Worm (Caenorhabditis elegans) whole organism, L4 larva: ENCODE data around the gene somi-1.

Source experiments
- R02D3.7 ChIP-seq: fragments of 150-350 bp; sonication (generic microtip); optimal IDR thresholded peaks from 3 replicates; lab custom pipeline; 2014; ENCODE audit warnings: missing biosample characterization, missing genetic modification characterization
- T20F7.1 ChIP-seq: fragments of 200-800 bp; sonication (Bioruptor generic); optimal IDR thresholded peaks from 2 replicates; lab custom pipeline; 2018; ENCODE audit warnings: mild to moderate bottlenecking, missing genetic modification characterization, missing compliant biosample characterization
- Y105C5A.15 ChIP-seq: fragments of 200-800 bp; sonication (Bioruptor generic); IDR thresholded peaks from 2 replicates; pipeline ENCODE4 v1.3.6; 2022; ENCODE audit warnings: missing genetic modification characterization, missing compliant biosample characterization
- Y5F2A.4 ChIP-seq: fragments of 200-800 bp; sonication (Bioruptor generic); optimal IDR thresholded peaks from 2 replicates; lab custom pipeline; 2018; ENCODE audit warnings: mild to moderate bottlenecking, missing genetic modification characterization, missing compliant biosample characterization
- aha-1 ChIP-seq: fragments of 150-350 bp; peaks from one replicate; lab custom pipeline; 2014; ENCODE audit warnings: missing biosample characterization, missing genetic modification characterization
- arid-1 ChIP-seq: fragments of 200-800 bp; sonication (Bioruptor generic); conservative IDR thresholded peaks from 2 replicates; pipeline ENCODE4 v1.3.6; 2022; ENCODE audit warnings: missing genetic modification reagents, missing genetic modification characterization, missing compliant biosample characterization
- ceh-44 ChIP-seq: fragments of 200-800 bp; sonication (Bioruptor generic); IDR thresholded peaks from 2 replicates; pipeline ENCODE4 v1.3.6; 2022; ENCODE audit warnings: missing genetic modification reagents, missing genetic modification characterization, missing compliant biosample characterization
- cey-2 ChIP-seq: sonication (generic microtip); optimal IDR thresholded peaks from 3 replicates; lab custom pipeline; 2017; ENCODE audit warnings: missing genetic modification characterization, mild to moderate bottlenecking, missing compliant biosample characterization, antibody characterized with exemption, borderline replicate concordance; ENCODE audit not compliant: insufficient read depth
- ctbp-1 ChIP-seq: fragments of 200-800 bp; sonication (Bioruptor generic); IDR thresholded peaks from 2 replicates; pipeline ENCODE4 v1.3.6; 2022; ENCODE audit warnings: missing genetic modification reagents, missing genetic modification characterization, missing compliant biosample characterization
- daf-8 ChIP-seq: fragments of 200-800 bp; sonication (Bioruptor generic); IDR thresholded peaks from 2 replicates; pipeline ENCODE4 v1.3.6; 2022; ENCODE audit warnings: missing genetic modification characterization, missing compliant biosample characterization
- duxl-1 ChIP-seq: sonication (generic microtip); optimal IDR thresholded peaks from 2 replicates; lab custom pipeline; 2016; ENCODE audit warnings: mild to moderate bottlenecking, missing genetic modification characterization, moderate library complexity, missing compliant biosample characterization; ENCODE audit not compliant: poor library complexity
- dve-1 ChIP-seq: sonication (generic microtip); optimal IDR thresholded peaks from 2 replicates; lab custom pipeline; 2017; ENCODE audit warnings: antibody characterized with exemption, mild to moderate bottlenecking, missing genetic modification characterization, missing compliant biosample characterization; ENCODE audit not compliant: insufficient read depth
- egl-27 ChIP-seq: sonication (generic microtip); optimal IDR thresholded peaks from 3 replicates; lab custom pipeline; 2017; ENCODE audit warnings: missing biosample characterization, missing genetic modification reagents, missing genetic modification characterization
- fkh-10 ChIP-seq: fragments of 150-350 bp; optimal IDR thresholded peaks from 2 replicates; lab custom pipeline; 2014; ENCODE audit warnings: missing biosample characterization, missing genetic modification reagents, missing genetic modification characterization
- hmg-1.1 ChIP-seq: fragments of 200-800 bp; sonication (Bioruptor generic); IDR thresholded peaks from 2 replicates; pipeline ENCODE4 v1.3.6; 2022; ENCODE audit warnings: missing genetic modification reagents, missing genetic modification characterization, missing compliant biosample characterization
- jun-1 ChIP-seq: fragments of 150-350 bp; optimal IDR thresholded peaks from 2 replicates; lab custom pipeline; 2014; ENCODE audit warnings: missing biosample characterization, missing genetic modification reagents, missing genetic modification characterization
- lin-13 ChIP-seq: fragments of 150-350 bp; optimal IDR thresholded peaks from 2 replicates; lab custom pipeline; 2014; ENCODE audit warnings: missing biosample characterization, missing genetic modification reagents, missing genetic modification characterization
- lin-15B ChIP-seq: fragments of 150-350 bp; sonication (generic microtip); optimal IDR thresholded peaks from 3 replicates; lab custom pipeline; 2014; ENCODE audit warnings: missing biosample characterization, missing genetic modification characterization
- lin-29 ChIP-seq: fragments of 200-800 bp; sonication (Bioruptor generic); IDR thresholded peaks from 2 replicates; pipeline ENCODE4 v1.3.6; 2022; ENCODE audit warnings: missing genetic modification reagents, missing genetic modification characterization, missing compliant biosample characterization
- lin-39 ChIP-seq: fragments of 150-350 bp; optimal IDR thresholded peaks from 2 replicates; lab custom pipeline; 2014; ENCODE audit warnings: missing biosample characterization, missing genetic modification reagents, missing genetic modification characterization
- madf-5 ChIP-seq, 2 experiments: fragments of 200-800 bp; sonication (Bioruptor generic); IDR thresholded peaks; 2 replicates each; pipeline ENCODE4 v1.3.6; 2022; ENCODE audit warnings: missing compliant biosample characterization in 2 of 2, missing genetic modification characterization in 2 of 2
- mxl-3 ChIP-seq: fragments of 200-800 bp; sonication (Bioruptor generic); optimal IDR thresholded peaks from 2 replicates; lab custom pipeline; 2018; ENCODE audit warnings: mild to moderate bottlenecking, missing genetic modification characterization, missing compliant biosample characterization
- nhr-102 ChIP-seq: sonication (generic microtip); optimal IDR thresholded peaks from 2 replicates; lab custom pipeline; 2016; ENCODE audit warnings: mild to moderate bottlenecking, missing genetic modification characterization, moderate library complexity, missing compliant biosample characterization
- nhr-237 ChIP-seq: sonication (generic microtip); optimal IDR thresholded peaks from 2 replicates; lab custom pipeline; 2017; ENCODE audit warnings: missing biosample characterization, missing genetic modification characterization
- nhr-28 ChIP-seq: fragments of 150-350 bp; optimal IDR thresholded peaks from 2 replicates; lab custom pipeline; 2014; ENCODE audit warnings: missing biosample characterization, missing genetic modification characterization
- nhr-41 ChIP-seq: fragments of 200-800 bp; sonication (Bioruptor generic); IDR thresholded peaks from 2 replicates; pipeline ENCODE4 v1.3.6; 2022; ENCODE audit warnings: missing genetic modification reagents, missing genetic modification characterization, missing compliant biosample characterization
- nhr-42 ChIP-seq: fragments of 200-800 bp; sonication (Bioruptor generic); IDR thresholded peaks from 2 replicates; pipeline ENCODE4 v1.3.6; 2022; ENCODE audit warnings: missing genetic modification characterization, missing compliant biosample characterization
- nhr-76 ChIP-seq: fragments of 150-350 bp; optimal IDR thresholded peaks from 2 replicates; lab custom pipeline; 2014; ENCODE audit warnings: missing biosample characterization, missing genetic modification characterization
- nhr-77 ChIP-seq: fragments of 150-350 bp; optimal IDR thresholded peaks from 2 replicates; lab custom pipeline; 2014; ENCODE audit warnings: missing biosample characterization, missing genetic modification characterization
- set-16 ChIP-seq: fragments of 200-800 bp; sonication (Bioruptor generic); IDR thresholded peaks from 2 replicates; pipeline ENCODE4 v1.3.6; 2022; ENCODE audit warnings: missing genetic modification reagents, missing genetic modification characterization, missing compliant biosample characterization
- skn-1 ChIP-seq: fragments of 150-350 bp; optimal IDR thresholded peaks from 2 replicates; lab custom pipeline; 2014; ENCODE audit warnings: missing biosample characterization, missing genetic modification characterization
- snpc-4 ChIP-seq: fragments of 150-350 bp; optimal IDR thresholded peaks from 2 replicates; lab custom pipeline; 2014; ENCODE audit warnings: missing biosample characterization, missing genetic modification characterization
- spr-1 ChIP-seq: sonication (generic microtip); optimal IDR thresholded peaks from 2 replicates; lab custom pipeline; 2016; ENCODE audit warnings: mild to moderate bottlenecking, missing genetic modification characterization, missing compliant biosample characterization
- tag-97 ChIP-seq: fragments of 200-800 bp; sonication (Bioruptor generic); IDR thresholded peaks from 2 replicates; pipeline ENCODE4 v1.3.6; 2022; ENCODE audit warnings: missing genetic modification characterization, missing compliant biosample characterization
- unc-130 ChIP-seq: sonication (generic microtip); optimal IDR thresholded peaks from 2 replicates; lab custom pipeline; 2016; ENCODE audit warnings: missing genetic modification reagents, missing genetic modification characterization, missing compliant biosample characterization
- unc-39 ChIP-seq: sonication (generic microtip); optimal IDR thresholded peaks from 2 replicates; lab custom pipeline; 2017; ENCODE audit warnings: missing biosample characterization, missing genetic modification characterization
- unc-62 ChIP-seq, 3 experiments: fragments of 150-350 bp in 1 of 3; sonication (generic microtip); optimal IDR thresholded peaks in 2 of 3; peaks in 1 of 3; 1 replicate in 1 of 3; 2 replicates in 2 of 3; lab custom pipeline; 2014 to 2017; ENCODE audit warnings: missing biosample characterization in 3 of 3, missing genetic modification characterization in 3 of 3, missing genetic modification reagents in 3 of 3, missing genotype in 1 of 3
- vab-7 ChIP-seq: fragments of 200-800 bp; sonication (Bioruptor generic); IDR thresholded peaks from 2 replicates; pipeline ENCODE4 v1.3.6; 2022; ENCODE audit warnings: missing genetic modification reagents, missing genetic modification characterization, missing compliant biosample characterization
- zag-1 ChIP-seq: fragments of 150-350 bp; optimal IDR thresholded peaks from 2 replicates; lab custom pipeline; 2014; ENCODE audit warnings: missing biosample characterization, missing genetic modification characterization
- zfp-2 ChIP-seq: sonication (generic microtip); optimal IDR thresholded peaks from 2 replicates; lab custom pipeline; 2016; ENCODE audit warnings: mild to moderate bottlenecking, missing genetic modification characterization, missing compliant biosample characterization
- ztf-7 ChIP-seq: fragments of 150-350 bp; optimal IDR thresholded peaks from 2 replicates; lab custom pipeline; 2014; ENCODE audit warnings: missing biosample characterization, missing genetic modification characterization

The somi-1 gene

DNA sequence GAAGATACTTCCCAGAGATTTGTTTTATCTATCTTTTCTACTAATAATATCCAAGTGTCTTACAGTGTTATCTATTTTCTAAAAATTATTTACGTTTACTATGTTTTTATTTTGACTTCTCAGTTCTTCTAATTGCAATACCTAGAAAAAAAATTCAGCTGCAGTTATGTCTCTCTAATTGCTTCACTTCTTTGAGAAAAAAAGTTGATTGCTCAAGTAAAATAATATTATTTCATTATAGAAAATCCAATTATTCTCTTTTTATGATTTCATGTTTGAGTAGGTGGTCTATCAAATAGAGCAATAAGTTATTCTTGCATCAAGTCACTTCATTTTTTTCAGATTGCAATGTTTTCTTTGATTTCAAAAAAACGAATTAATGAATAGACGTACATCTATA is 24.7 kb downstream of the somi-1 start:
- no peak for TF ChIP-seq zfp-2
- TF ChIP-seq fkh-10 (GFP tag; lab: Kevin White, UChicago): peak; percentile 37
- TF ChIP-seq, all 104 proteins: peak for 1

DNA sequence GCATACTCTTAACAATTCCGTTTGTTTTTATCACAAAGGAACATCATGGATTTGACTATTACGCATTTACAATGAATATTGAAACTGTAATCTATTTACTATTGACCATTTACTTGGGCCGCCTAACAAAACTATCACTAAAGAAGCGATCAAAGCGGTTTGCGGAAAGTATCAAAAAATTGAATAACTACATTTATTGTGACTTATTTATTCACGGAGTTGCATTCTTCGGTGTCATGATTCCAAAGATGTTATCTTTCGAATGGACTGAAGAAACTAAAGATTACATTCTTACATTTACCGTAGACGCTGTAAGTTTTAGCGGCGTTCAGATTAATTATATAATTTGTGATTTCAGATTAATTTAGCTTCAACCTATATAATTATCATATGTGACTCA is 27.0 kb downstream of the somi-1 start:
- TF ChIP-seq zag-1 (tag; lab: Kevin White, UChicago) (no peak), unc-62 (GFP tag; optimal IDR thresholded peaks at IDR 0.05 in 1 of 2; lab: Kevin White, UChicago) (peak in 1 of 2 experiments; percentile 92), unc-62 (tag; optimal IDR thresholded peaks at IDR 0.05; lab: Kevin White, UChicago) (no peak)

DNA sequence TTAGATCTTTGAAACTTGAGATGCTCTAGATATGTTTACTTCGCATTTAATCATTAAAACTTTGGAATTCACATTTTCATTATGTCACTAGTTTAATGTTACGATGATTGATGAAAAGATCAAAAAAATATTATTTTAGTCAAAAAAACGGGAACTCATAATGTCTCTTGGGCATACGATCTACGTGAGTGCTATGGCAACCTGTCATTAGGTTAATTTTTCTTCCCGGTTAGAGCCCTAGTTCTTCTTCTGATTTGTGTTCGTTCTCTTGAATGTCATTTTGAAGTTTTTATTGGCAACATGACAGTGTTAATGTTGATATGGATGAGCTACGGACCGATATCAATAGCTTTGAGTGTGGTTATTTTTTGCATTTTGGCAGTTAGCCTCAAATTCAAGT is 27.8 kb downstream of the somi-1 start, which contains the start of gene srg-46:
Gene srg-46, plus strand, starts transcription at position 301 of the 400 bp plus-strand sequence.
- TF ChIP-seq aha-1: peak; percentile 31
- TF ChIP-seq egl-27 (tag; lab: Kevin White, UChicago): no peak

DNA sequence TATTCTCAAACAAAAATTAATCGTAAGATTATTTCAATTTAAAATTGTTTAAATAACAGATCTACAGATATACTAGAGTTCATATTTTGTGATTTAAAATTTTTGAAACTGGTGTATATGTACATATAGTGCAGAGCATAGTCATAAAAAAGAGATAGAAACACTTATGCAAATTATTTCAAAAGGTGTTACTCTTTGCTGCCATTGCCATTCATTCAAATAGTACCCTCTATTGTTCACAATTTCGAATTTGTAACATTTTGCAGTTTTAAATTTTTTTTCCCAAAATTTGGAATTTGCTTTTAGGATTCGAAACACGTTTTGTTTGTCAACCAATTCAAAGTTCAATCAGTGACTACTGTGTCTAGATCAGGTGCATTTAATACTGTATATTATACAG is 30.9 kb downstream of the somi-1 start, which contains the start of gene F32H5.4:
Gene F32H5.4, plus strand, starts transcription at position 301 of the 400 bp plus-strand sequence.
- no peak for TF ChIP-seq spr-1 (tag; lab: Kevin White, UChicago)
- TF ChIP-seq tag-97 (GFP tag; lab: Robert Waterston, UW): no peak
- TF ChIP-seq nhr-42 (GFP tag; lab: Robert Waterston, UW): no peak
- no peak for TF ChIP-seq arid-1 (GFP tag; lab: Robert Waterston, UW)
- TF ChIP-seq lin-39 (tag; lab: Kevin White, UChicago): no peak
- TF ChIP-seq T20F7.1 (GFP tag; lab: Kevin White, UChicago): no peak
- no peak for TF ChIP-seq unc-39 (tag; lab: Kevin White, UChicago)
- TF ChIP-seq nhr-77 (tag; lab: Kevin White, UChicago): no peak
- TF ChIP-seq nhr-237 (tag; lab: Kevin White, UChicago): no peak
- TF ChIP-seq cey-2 (tag; lab: Kevin White, UChicago): no peak
- TF ChIP-seq dve-1 (tag; lab: Kevin White, UChicago): no peak
- no peak for TF ChIP-seq jun-1 (tag; lab: Kevin White, UChicago)
- no peak for TF ChIP-seq nhr-41 (GFP tag; lab: Robert Waterston, UW)
- TF ChIP-seq nhr-28: no peak
- no peak for TF ChIP-seq Y105C5A.15 (GFP tag; lab: Robert Waterston, UW)
- TF ChIP-seq snpc-4 (tag; lab: Kevin White, UChicago): no peak
- TF ChIP-seq ctbp-1 (GFP tag; lab: Robert Waterston, UW): no peak
- TF ChIP-seq fkh-10 (GFP tag; lab: Kevin White, UChicago): no peak
- TF ChIP-seq Y5F2A.4 (GFP tag; lab: Kevin White, UChicago): no peak

DNA sequence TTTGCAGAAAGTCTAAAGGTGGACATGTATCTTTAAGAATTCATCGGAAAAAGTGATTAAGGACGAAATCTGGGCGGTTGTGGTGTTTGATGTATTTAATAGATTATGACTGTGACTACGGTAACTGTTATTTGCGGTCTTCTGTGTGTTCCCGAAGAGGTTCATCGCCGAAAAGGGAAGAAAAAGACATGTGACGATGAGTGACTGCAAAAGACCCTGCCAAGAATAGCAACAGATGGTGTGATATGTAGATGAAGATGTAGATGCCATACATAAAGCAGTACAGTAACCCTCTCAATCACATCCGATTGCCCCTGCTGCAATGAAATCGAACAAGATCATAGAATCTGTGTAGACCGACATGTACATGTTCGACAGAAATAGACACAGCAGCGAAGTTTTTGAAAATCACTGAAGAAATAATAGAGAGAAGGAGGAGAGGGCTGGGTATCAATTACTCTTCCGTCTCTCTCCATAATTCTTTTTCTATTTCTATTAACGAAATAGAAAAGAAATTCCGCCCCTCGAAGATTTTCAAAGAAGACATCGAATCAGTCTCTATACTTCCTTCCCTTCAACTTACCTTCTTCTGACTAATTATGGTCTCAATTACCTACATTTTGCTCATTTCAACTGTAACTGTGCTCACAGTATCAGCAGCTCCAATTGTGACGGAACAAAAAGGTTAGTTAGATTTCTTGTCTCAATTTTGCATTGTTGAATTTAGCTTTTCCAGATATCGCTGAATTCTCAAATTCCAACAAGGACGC is 32.2 kb downstream of the somi-1 start, which contains the start of gene F32H5.3:
Gene F32H5.3, plus strand, starts transcription at position 513 of the 770 bp plus-strand sequence.
- TF ChIP-seq set-16: no peak
- no peak for TF ChIP-seq daf-8 (GFP tag; lab: Robert Waterston, UW)
- no peak for TF ChIP-seq zfp-2
- TF ChIP-seq madf-5 (GFP tag; IDR thresholded peaks at IDR 0.05; lab: Robert Waterston, UW): no peak
- no peak for TF ChIP-seq hmg-1.1 (GFP tag; lab: Robert Waterston, UW)
- no peak for TF ChIP-seq ztf-7 (tag; lab: Kevin White, UChicago)
- no peak for TF ChIP-seq lin-29 (GFP tag; lab: Robert Waterston, UW)
- TF ChIP-seq nhr-28: peak; percentile 63
- TF ChIP-seq lin-15B (tag; lab: Kevin White, UChicago): no peak
- no peak for TF ChIP-seq skn-1 (tag; lab: Kevin White, UChicago)
- TF ChIP-seq Y105C5A.15 (GFP tag; lab: Robert Waterston, UW): no peak
- no peak for TF ChIP-seq ceh-44 (GFP tag; lab: Robert Waterston, UW)
- peak; percentile 35 for TF ChIP-seq mxl-3 (GFP tag; lab: Kevin White, UChicago)
- no peak for TF ChIP-seq R02D3.7
- TF ChIP-seq nhr-76 (tag; lab: Kevin White, UChicago): no peak
- no peak for TF ChIP-seq unc-130 (GFP tag; lab: Kevin White, UChicago)
- TF ChIP-seq nhr-102 (tag; lab: Kevin White, UChicago): no peak
- no peak for TF ChIP-seq spr-1 (tag; lab: Kevin White, UChicago)
- peak in 1 of 2 experiments; percentile 97 for TF ChIP-seq unc-62 (GFP tag; optimal IDR thresholded peaks at IDR 0.05 in 1 of 2; lab: Kevin White, UChicago)
- TF ChIP-seq unc-62 (tag; optimal IDR thresholded peaks at IDR 0.05; lab: Kevin White, UChicago): no peak
- no peak for TF ChIP-seq vab-7 (GFP tag; lab: Robert Waterston, UW)
- no peak for TF ChIP-seq zag-1 (tag; lab: Kevin White, UChicago)
- TF ChIP-seq duxl-1: no peak
- no peak for TF ChIP-seq lin-13
